Worm (Caenorhabditis elegans): ENCODE results near the gene C25E10.17.

ce11 chrV:9022078-9022477, 25.3 kb downstream of the C25E10.17 start, which contains the start of gene oac-41:
- TF ChIP-seq flt-1 (GFP tag; IDR thresholded peaks at IDR 0.05) (no peak), cog-1 (tag; optimal IDR thresholded peaks at IDR 0.05) (no peak), ztf-23 (GFP tag; IDR thresholded peaks at IDR 0.05) (no peak), ztf-29 (GFP tag; IDR thresholded peaks at IDR 0.05) (no peak), klf-2 (GFP tag; conservative IDR thresholded peaks at IDR 0.05) (no peak)

Measured in whole organism, midembryonic.